Worm (Caenorhabditis elegans): Measurements from ENCODE around the gene T09D3.3.

DNA sequence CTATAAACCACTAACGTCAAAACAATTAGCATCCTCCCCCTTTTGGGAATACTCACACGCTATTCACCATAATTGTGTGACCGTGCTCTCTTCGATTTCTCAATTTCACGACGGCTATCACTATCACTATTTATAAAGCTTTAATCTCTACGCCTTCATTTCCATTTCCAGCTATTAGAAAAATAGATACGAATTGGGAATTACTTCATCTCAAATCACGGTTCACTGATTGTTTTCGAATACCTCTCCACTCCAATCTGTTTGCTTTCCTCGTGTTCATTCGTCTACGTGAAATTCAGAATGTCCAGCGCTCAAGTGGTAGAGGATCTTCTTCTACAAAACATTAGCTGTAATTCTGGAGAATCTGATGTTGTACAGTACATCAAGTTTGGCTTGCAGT is 12.5 kb downstream of the T09D3.3 start, which contains the start of gene srg-29:
- TF ChIP-seq lin-11 (tag; optimal IDR thresholded peaks at IDR 0.05) (no peak), ama-1 (optimal IDR thresholded peaks at IDR 0.05) (no peak), nhr-11 (tag; optimal IDR thresholded peaks at IDR 0.05) (no peak), ceh-30 (tag; optimal IDR thresholded peaks at IDR 0.05) (no peak), pha-4 (tag; optimal IDR thresholded peaks at IDR 0.05) (no peak), unc-55 (GFP tag; optimal IDR thresholded peaks at IDR 0.05) (no peak), unc-3 (GFP tag; conservative IDR thresholded peaks at IDR 0.05) (no peak), unc-3 (tag; optimal IDR thresholded peaks at IDR 0.05) (no peak), elt-2 (tag; optimal IDR thresholded peaks at IDR 0.05) (no peak), ceh-31 (tag; optimal IDR thresholded peaks at IDR 0.05) (no peak), F13H6.1 (tag; optimal IDR thresholded peaks at IDR 0.05) (no peak), fax-1 (tag; optimal IDR thresholded peaks at IDR 0.05) (no peak), dmd-4 (tag; optimal IDR thresholded peaks at IDR 0.05; ENCODE audit: borderline replicate concordance) (no peak), pqm-1 (tag; optimal IDR thresholded peaks at IDR 0.05) (no peak)
